Fruit fly (Drosophila melanogaster): ENCODE data around the gene CG8372.

DNA sequence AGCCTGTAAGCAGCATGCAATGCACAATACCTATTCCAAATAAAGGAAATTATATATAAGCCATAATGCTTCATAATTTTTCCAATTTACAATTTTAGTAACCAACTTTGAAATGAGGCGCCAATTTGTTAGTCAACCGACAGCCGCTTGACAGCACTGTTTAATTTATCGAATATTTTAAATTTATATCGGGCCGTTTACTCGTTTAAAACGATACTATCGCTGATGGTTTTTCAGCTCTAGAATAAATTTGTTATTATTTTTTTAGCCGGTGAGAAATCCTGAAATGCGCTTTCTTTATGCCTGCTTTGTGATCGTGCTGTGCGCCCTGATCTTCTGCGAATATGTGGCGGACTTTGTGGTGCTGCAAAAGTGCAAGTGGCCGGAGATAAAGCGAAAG lies 13.9 kb downstream of the CG8372 start, which contains the start of gene PGAP5:
- no peak for TF ChIP-seq Sp1 (GFP tag; optimal IDR thresholded peaks at IDR 0.05)
- TF ChIP-seq jim (GFP tag; optimal IDR thresholded peaks at IDR 0.05), result no peak
- no peak for TF ChIP-seq usp (GFP tag; optimal IDR thresholded peaks at IDR 0.05)
- no peak for TF ChIP-seq Myc (optimal IDR thresholded peaks at IDR 0.05)
